Fruit fly (Drosophila melanogaster) whole organism, embryonic: Measurements from ENCODE around the gene BCL7-like.
A peak's percentile ranks its signal among the peaks of the same experiment; 100 is the strongest.

Experiments
- Atf6 ChIP-seq: fragments of 200-800 bp; sonication (Bioruptor generic); IDR thresholded peaks from 2 replicates; pipeline ENCODE4 v1.3.6; 2022; ENCODE audit warnings: missing biosample characterization, missing genetic modification characterization
- Blimp-1 ChIP-seq: fragments of 200-800 bp; sonication (Bioruptor generic); optimal IDR thresholded peaks from 3 replicates; lab custom pipeline; 2018; ENCODE audit warnings: missing biosample characterization, missing genetic modification characterization, mild to moderate bottlenecking, moderate library complexity, missing genetic modification reagents
- Bteb2 ChIP-seq: fragments of 200-800 bp; sonication (Bioruptor generic); optimal IDR thresholded peaks from 2 replicates; lab custom pipeline; 2016; ENCODE audit warnings: missing biosample characterization, missing genetic modification characterization
- CG11456 ChIP-seq: fragments of 200-800 bp; sonication (Bioruptor generic); IDR thresholded peaks from 3 replicates; pipeline ENCODE4 v1.3.6; 2022; ENCODE audit warnings: missing biosample characterization, missing genetic modification characterization
- CG12071 ChIP-seq: fragments of 200-800 bp; sonication (Bioruptor generic); optimal IDR thresholded peaks from 3 replicates; lab custom pipeline; 2018; ENCODE audit warnings: missing biosample characterization, mild to moderate bottlenecking, missing genetic modification characterization
- CG12155 ChIP-seq: fragments of 200-800 bp; sonication (Bioruptor generic); optimal IDR thresholded peaks from 3 replicates; lab custom pipeline; 2016; ENCODE audit warnings: missing biosample characterization, missing genetic modification characterization
- CG1233 ChIP-seq: fragments of 200-800 bp; sonication (Bioruptor generic); optimal IDR thresholded peaks from 4 replicates; lab custom pipeline; 2018; ENCODE audit warnings: missing biosample characterization, mild to moderate bottlenecking, missing genetic modification characterization
- CG12769 ChIP-seq: fragments of 200-800 bp; sonication (Bioruptor generic); optimal IDR thresholded peaks from 2 replicates; lab custom pipeline; 2019; ENCODE audit warnings: missing biosample characterization, mild to moderate bottlenecking, missing genetic modification characterization, moderate library complexity
- CG13123 ChIP-seq: fragments of 200-800 bp; sonication (Bioruptor generic); optimal IDR thresholded peaks from 2 replicates; lab custom pipeline; 2016; ENCODE audit warnings: missing biosample characterization, missing genetic modification characterization
- CG14667 ChIP-seq: fragments of 200-800 bp; sonication (Bioruptor generic); IDR thresholded peaks from 2 replicates; pipeline ENCODE4 v1.3.6; 2022; ENCODE audit warnings: missing biosample characterization, missing genetic modification characterization
- CG1603 ChIP-seq: fragments of 200-800 bp; sonication (Bioruptor generic); optimal IDR thresholded peaks from 2 replicates; lab custom pipeline; 2019; ENCODE audit warnings: missing biosample characterization, mild to moderate bottlenecking, missing genetic modification characterization, moderate library complexity
- CG1647 ChIP-seq: fragments of 200-800 bp; sonication (Bioruptor generic); optimal IDR thresholded peaks from 3 replicates; lab custom pipeline; 2016; ENCODE audit warnings: missing biosample characterization, missing genetic modification characterization
- CG16863 ChIP-seq: fragments of 200-800 bp; sonication (Bioruptor generic); optimal IDR thresholded peaks from 3 replicates; lab custom pipeline; 2016; ENCODE audit warnings: missing biosample characterization, missing genetic modification characterization
- CG17568 ChIP-seq: fragments of 200-800 bp; sonication (Bioruptor generic); optimal IDR thresholded peaks from 2 replicates; lab custom pipeline; 2018; ENCODE audit warnings: missing biosample characterization, mild to moderate bottlenecking, missing genetic modification characterization, moderate library complexity
- CG2712 ChIP-seq: fragments of 200-800 bp; optimal IDR thresholded peaks from 3 replicates; lab custom pipeline; 2019; ENCODE audit warnings: missing biosample characterization, mild to moderate bottlenecking, missing genetic modification characterization, moderate library complexity
- CG4617 ChIP-seq: fragments of 200-800 bp; sonication (Bioruptor generic); optimal IDR thresholded peaks from 3 replicates; lab custom pipeline; 2016; ENCODE audit warnings: missing biosample characterization, missing genetic modification characterization, borderline replicate concordance
- CG5245 ChIP-seq: fragments of 200-800 bp; sonication (Bioruptor generic); optimal IDR thresholded peaks from 3 replicates; lab custom pipeline; 2016; ENCODE audit warnings: missing biosample characterization, missing genetic modification characterization
- CG6654 ChIP-seq: fragments of 200-800 bp; sonication (Bioruptor generic); optimal IDR thresholded peaks from 2 replicates; lab custom pipeline; 2017; ENCODE audit warnings: missing biosample characterization, mild to moderate bottlenecking, missing genetic modification characterization
- CG8944 ChIP-seq: fragments of 200-800 bp; sonication (Bioruptor generic); optimal IDR thresholded peaks from 3 replicates; lab custom pipeline; 2016; ENCODE audit warnings: missing biosample characterization, missing genetic modification characterization
- CG9797 ChIP-seq: fragments of 200-800 bp; sonication (Bioruptor generic); optimal IDR thresholded peaks from 3 replicates; lab custom pipeline; 2018; ENCODE audit warnings: missing biosample characterization, mild to moderate bottlenecking, missing genetic modification characterization
- CG9817 ChIP-seq: fragments of 200-800 bp; sonication (Bioruptor generic); optimal IDR thresholded peaks from 2 replicates; lab custom pipeline; 2018; ENCODE audit warnings: missing biosample characterization, mild to moderate bottlenecking, missing genetic modification characterization, moderate library complexity
- Camta ChIP-seq: fragments of 200-800 bp; sonication (Bioruptor generic); optimal IDR thresholded peaks from 2 replicates; lab custom pipeline; 2016; ENCODE audit warnings: missing biosample characterization, missing genetic modification characterization
- D ChIP-seq, 2 experiments: fragments of 200-800 bp in 1 of 2; fragments of >200 bp in 1 of 2; sonication (Bioruptor generic) in 1 of 2; optimal IDR thresholded peaks; 2 replicates in 1 of 2; 3 replicates in 1 of 2; lab custom pipeline; 2017; ENCODE audit warnings: mild to moderate bottlenecking in 1 of 2, missing biosample characterization in 1 of 2, missing genetic modification characterization in 1 of 2, missing genetic modification reagents in 1 of 2
- Eip74EF ChIP-seq, 2 experiments: fragments of 200-800 bp in 1 of 2; fragments of >200 bp in 1 of 2; sonication (Bioruptor generic) in 1 of 2; optimal IDR thresholded peaks; 2 replicates each; lab custom pipeline; 2017 to 2019; ENCODE audit warnings: missing biosample characterization in 2 of 2, missing genetic modification characterization in 2 of 2, mild to moderate bottlenecking in 1 of 2, moderate library complexity in 1 of 2
- Ets65A ChIP-seq: fragments of 200-800 bp; sonication (Bioruptor generic); peaks from one replicate; lab custom pipeline; 2016; ENCODE audit warnings: missing biosample characterization, missing genetic modification characterization
- HLH4C ChIP-seq: fragments of 200-800 bp; sonication (Bioruptor generic); IDR thresholded peaks from 3 replicates; pipeline ENCODE4 v1.3.6; 2022; ENCODE audit warnings: missing biosample characterization, missing genetic modification characterization; ENCODE audit not compliant: partially characterized antibody
- HLH54F ChIP-seq: fragments of 200-800 bp; sonication (Bioruptor generic); optimal IDR thresholded peaks from 3 replicates; lab custom pipeline; 2016; ENCODE audit warnings: missing biosample characterization, missing genetic modification characterization
- Hr3 ChIP-seq: fragments of 200-800 bp; sonication (Bioruptor generic); optimal IDR thresholded peaks from 3 replicates; lab custom pipeline; 2016; ENCODE audit warnings: missing biosample characterization, missing genetic modification characterization
- Hr51 ChIP-seq, 2 experiments: fragments of 200-800 bp; sonication (Bioruptor generic); optimal IDR thresholded peaks; 2 replicates in 1 of 2; 3 replicates in 1 of 2; lab custom pipeline; 2016 to 2018; ENCODE audit warnings: missing biosample characterization in 2 of 2, missing genetic modification characterization in 2 of 2, mild to moderate bottlenecking in 1 of 2, moderate library complexity in 1 of 2
- Mad ChIP-seq: fragments of 200-800 bp; sonication (Bioruptor generic); optimal IDR thresholded peaks from 2 replicates; lab custom pipeline; 2016; ENCODE audit warnings: missing biosample characterization, missing genetic modification characterization
- Med ChIP-seq: fragments of 200-800 bp; sonication (Bioruptor generic); peaks from one replicate; lab custom pipeline; 2016; ENCODE audit warnings: missing biosample characterization, missing genetic modification characterization, mild to moderate bottlenecking, inconsistent platforms, moderate library complexity
- Opbp ChIP-seq: fragments of 200-800 bp; sonication (Bioruptor generic); IDR thresholded peaks from 3 replicates; pipeline ENCODE4 v1.3.6; 2022; ENCODE audit warnings: missing biosample characterization, missing genetic modification characterization; ENCODE audit not compliant: partially characterized antibody
- PHDP ChIP-seq: fragments of 200-800 bp; sonication (Bioruptor generic); optimal IDR thresholded peaks from 3 replicates; lab custom pipeline; 2018; ENCODE audit warnings: missing biosample characterization, mild to moderate bottlenecking, missing genetic modification characterization, moderate library complexity
- Scr ChIP-seq: fragments of 200-800 bp; sonication (Bioruptor generic); IDR thresholded peaks from 2 replicates; pipeline ENCODE4 v1.3.6; 2022; ENCODE audit warnings: missing biosample characterization, missing genetic modification characterization; ENCODE audit not compliant: partially characterized antibody
- Six4 ChIP-seq: fragments of 200-800 bp; sonication (Bioruptor generic); optimal IDR thresholded peaks from 2 replicates; lab custom pipeline; 2016; ENCODE audit warnings: missing biosample characterization, missing genetic modification characterization
- Xbp1 ChIP-seq: fragments of 200-800 bp; sonication (Bioruptor generic); optimal IDR thresholded peaks from 3 replicates; lab custom pipeline; 2016; ENCODE audit warnings: missing biosample characterization, mild to moderate bottlenecking, missing genetic modification characterization
- amos ChIP-seq: fragments of 200-800 bp; sonication (Bioruptor generic); IDR thresholded peaks from 2 replicates; pipeline ENCODE4 v1.3.6; 2022; ENCODE audit warnings: missing biosample characterization, missing genetic modification characterization; ENCODE audit not compliant: partially characterized antibody
- chif ChIP-seq, 2 experiments: fragments of 200-800 bp; sonication (Bioruptor generic); optimal IDR thresholded peaks; 3 replicates each; lab custom pipeline; 2016; ENCODE audit warnings: missing biosample characterization in 2 of 2, missing genetic modification characterization in 2 of 2
- crol ChIP-seq: fragments of 200-800 bp; sonication (Bioruptor generic); IDR thresholded peaks from 2 replicates; pipeline ENCODE4 v1.3.6; 2022; ENCODE audit warnings: missing biosample characterization, missing genetic modification characterization
- ems ChIP-seq: fragments of 200-800 bp; sonication (Bioruptor generic); optimal IDR thresholded peaks from 3 replicates; lab custom pipeline; 2016; ENCODE audit warnings: missing biosample characterization, missing genetic modification characterization
- fu2 ChIP-seq: fragments of 200-800 bp; sonication (Bioruptor generic); optimal IDR thresholded peaks from 2 replicates; lab custom pipeline; 2016; ENCODE audit warnings: missing biosample characterization, missing genetic modification characterization
- inv ChIP-seq: fragments of 200-800 bp; sonication (Bioruptor generic); IDR thresholded peaks from 2 replicates; pipeline ENCODE4 v1.3.6; 2022; ENCODE audit warnings: missing biosample characterization, missing genetic modification characterization; ENCODE audit not compliant: partially characterized antibody
- mld ChIP-seq: fragments of 200-800 bp; sonication (Bioruptor generic); IDR thresholded peaks from 3 replicates; pipeline ENCODE4 v1.3.6; 2022; ENCODE audit warnings: missing biosample characterization, missing genetic modification characterization; ENCODE audit not compliant: partially characterized antibody
- shn ChIP-seq: fragments of 200-800 bp; sonication (Bioruptor generic); optimal IDR thresholded peaks from 3 replicates; lab custom pipeline; 2016; ENCODE audit warnings: missing biosample characterization, missing genetic modification characterization
- slbo ChIP-seq: fragments of 200-800 bp; sonication (Bioruptor generic); IDR thresholded peaks from 2 replicates; pipeline ENCODE4 v1.3.6; 2022; ENCODE audit warnings: missing biosample characterization, missing genetic modification characterization
- toy ChIP-seq: fragments of 200-800 bp; sonication (Bioruptor generic); IDR thresholded peaks from 2 replicates; pipeline ENCODE4 v1.3.6; 2022; ENCODE audit warnings: missing biosample characterization, missing genetic modification characterization
- trem ChIP-seq: fragments of 200-800 bp; optimal IDR thresholded peaks from 3 replicates; lab custom pipeline; 2019; ENCODE audit warnings: missing biosample characterization, mild to moderate bottlenecking, missing genetic modification characterization, moderate library complexity
- unc-4 ChIP-seq: fragments of 200-800 bp; sonication (Bioruptor generic); IDR thresholded peaks from 2 replicates; pipeline ENCODE4 v1.3.6; 2022; ENCODE audit warnings: missing biosample characterization, missing genetic modification characterization; ENCODE audit not compliant: partially characterized antibody

The BCL7-like gene

DNA sequence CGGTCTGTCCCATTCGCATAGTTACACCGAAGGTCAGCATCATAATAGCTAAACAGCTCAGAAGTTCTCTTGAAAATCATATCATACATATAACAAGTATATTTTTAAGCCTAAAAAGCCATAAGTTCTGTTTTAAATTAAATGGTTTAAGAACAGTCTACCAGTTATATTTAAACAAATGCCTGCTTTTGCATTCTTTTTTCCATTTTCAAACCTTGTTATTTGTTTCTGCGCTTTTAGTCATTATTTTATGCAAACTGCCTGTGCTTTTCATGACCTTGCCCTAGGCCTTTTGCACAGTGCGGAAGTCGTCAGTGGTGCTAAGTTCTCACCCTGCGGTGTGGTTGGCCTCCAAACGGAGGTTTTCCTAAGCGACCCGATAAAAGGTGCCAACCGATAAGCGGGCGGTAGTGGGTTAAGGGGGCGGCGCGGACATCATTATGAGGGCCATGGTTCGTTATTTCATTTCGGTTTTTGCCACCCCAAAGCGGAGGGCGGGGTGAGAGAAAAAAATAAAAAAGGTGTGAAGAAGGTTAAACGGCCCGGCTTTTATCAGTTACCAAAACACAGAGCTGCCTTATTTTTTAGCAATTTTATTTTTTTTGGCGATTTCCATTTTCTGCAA, 11.8 kb upstream of the BCL7-like start (continued):
- TF ChIP-seq shn (peak; percentile 13), D (optimal IDR thresholded peaks at IDR 0.05; lab: Kevin White, UChicago) (no peak), D (GFP tag; optimal IDR thresholded peaks at IDR 0.05; lab: Kevin White, UChicago) (peak; percentile 10), CG9817 (tag; lab: Kevin White, UChicago) (peak; percentile 60), chif (GFP tag; optimal IDR thresholded peaks at IDR 0.05; lab: Kevin White, UChicago) (peak in 1 of 2 experiments; percentile 18), Atf6 (GFP tag; lab: Robert Waterston, UW) (no peak), toy (GFP tag; lab: Robert Waterston, UW) (0 out of 2 replicates have a peak, but pooled peaks have one; percentile 22), Hr51 (GFP tag; optimal IDR thresholded peaks at IDR 0.05; lab: Kevin White, UChicago) (peak; percentile 16 to 69), CG13123 (no peak), HLH54F (peak; percentile 47), CG12071 (peak; percentile 56), CG1647 (peak; percentile 3), Mad (no peak), Xbp1 (GFP tag; lab: Kevin White, UChicago) (peak; percentile 46), Blimp-1 (peak; percentile 37), Opbp (GFP tag; lab: Robert Waterston, UW) (no peak), CG6654 (GFP tag; lab: Kevin White, UChicago) (peak; percentile 13), CG11456 (GFP tag; lab: Robert Waterston, UW) (0 out of 3 replicates have a peak, but pooled peaks have one; percentile 60), CG17568 (GFP tag; lab: Kevin White, UChicago) (peak; percentile 23), Six4 (GFP tag; lab: Kevin White, UChicago) (peak; percentile 16), CG12155 (GFP tag; lab: Kevin White, UChicago) (peak; percentile 43), Scr (GFP tag; lab: Robert Waterston, UW) (no peak), CG2712 (tag; lab: Kevin White, UChicago) (peak; percentile 35), ems (GFP tag; lab: Kevin White, UChicago) (peak; percentile 43), CG16863 (peak; percentile 18), Camta (peak; percentile 21), Hr3 (GFP tag; lab: Kevin White, UChicago) (peak; percentile 10)

DNA sequence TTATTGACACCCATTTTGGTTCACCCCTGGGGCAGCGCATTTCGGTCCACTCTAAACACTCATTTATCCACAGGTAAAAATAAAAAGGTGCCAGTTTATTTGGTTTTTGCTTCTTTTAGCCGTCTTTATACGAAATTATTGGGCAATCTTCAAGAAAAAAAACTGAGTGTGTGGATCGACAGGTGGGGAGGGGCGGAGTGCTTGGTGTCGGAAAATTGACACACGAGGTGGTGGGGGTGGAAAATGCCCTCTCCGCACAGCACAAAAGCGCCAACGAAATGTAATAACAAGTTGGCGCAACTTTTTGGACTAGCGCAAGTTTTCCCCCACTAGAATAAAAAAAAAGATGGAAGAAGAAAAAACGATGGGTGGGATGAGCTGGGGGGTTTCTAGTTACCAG, 10.9 kb upstream of the BCL7-like start:
- TF ChIP-seq inv (GFP tag; lab: Robert Waterston, UW) (no peak), PHDP (tag; lab: Kevin White, UChicago) (no peak), Med (GFP tag; lab: Kevin White, UChicago) (peak; percentile 53), CG12769 (tag; lab: Kevin White, UChicago) (peak; percentile 28), HLH4C (GFP tag; lab: Robert Waterston, UW) (no peak), slbo (peak; percentile 19; the same call in 1 of the 2 replicates), CG5245 (no peak), crol (GFP tag; lab: Robert Waterston, UW) (peak; percentile 67), CG14667 (GFP tag; lab: Robert Waterston, UW) (no peak)

DNA sequence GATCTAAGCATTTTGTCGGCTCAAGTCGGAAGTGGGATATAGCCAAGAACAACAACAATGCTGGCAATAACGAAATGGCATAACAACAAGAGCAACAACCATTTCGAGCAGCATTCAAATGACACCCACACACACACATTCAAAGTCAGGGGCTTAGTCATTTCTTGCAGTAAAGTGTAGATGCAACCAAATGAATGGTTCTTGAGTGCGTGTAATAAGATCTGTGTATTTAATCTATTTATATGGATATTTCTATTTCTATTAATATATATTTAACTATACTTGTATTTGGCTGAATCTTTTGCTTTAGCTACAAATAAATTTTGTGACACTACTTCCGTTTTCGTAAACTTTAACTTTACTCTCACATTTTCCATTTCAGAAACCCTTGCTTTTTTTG, 8.7 kb upstream of the BCL7-like start:
- TF ChIP-seq mld (no peak), unc-4 (GFP tag; lab: Robert Waterston, UW) (no peak), CG9797 (GFP tag; lab: Kevin White, UChicago) (no peak), amos (GFP tag; lab: Robert Waterston, UW) (no peak), CG1603 (tag; lab: Kevin White, UChicago) (no peak), fu2 (GFP tag; lab: Kevin White, UChicago) (no peak), CG8944 (GFP tag; lab: Kevin White, UChicago) (no peak), Bteb2 (GFP tag; lab: Kevin White, UChicago) (no peak), Eip74EF (GFP tag; optimal IDR thresholded peaks at IDR 0.05; lab: Kevin White, UChicago) (no peak), trem (tag; lab: Kevin White, UChicago) (no peak), Ets65A (GFP tag; lab: Kevin White, UChicago) (no peak), CG1233 (no peak), CG4617 (no peak)
